Worm (Caenorhabditis elegans): ENCODE data around the gene C37E2.2.

The C37E2.2 gene

ce11 chrX:14146740-14147140 is 29.1 kb upstream of the C37E2.2 start (continued):
- TF ChIP-seq nhr-76 (tag; optimal IDR thresholded peaks at IDR 0.05) (no peak), efl-3 (GFP tag; optimal IDR thresholded peaks at IDR 0.05) (no peak), nhr-11 (tag; optimal IDR thresholded peaks at IDR 0.05) (peak; percentile 51), mdl-1 (tag; optimal IDR thresholded peaks at IDR 0.05) (peak in 1 of 2 experiments; percentile 84), sox-4 (tag; optimal IDR thresholded peaks at IDR 0.05) (no peak), fos-1 (tag; optimal IDR thresholded peaks at IDR 0.05) (peak; percentile 80), nhr-12 (tag; optimal IDR thresholded peaks at IDR 0.05) (no peak), unc-98 (GFP tag; IDR thresholded peaks at IDR 0.05) (no peak), fkh-8 (tag; optimal IDR thresholded peaks at IDR 0.05) (peak; percentile 84), ceh-90 (tag; optimal IDR thresholded peaks at IDR 0.05) (peak; percentile 32), ceh-88 (GFP tag; IDR thresholded peaks at IDR 0.05) (peak; percentile 39; the same call in 1 of the 2 replicates), elt-2 (tag; optimal IDR thresholded peaks at IDR 0.05) (peak; percentile 43), ceh-82 (tag; optimal IDR thresholded peaks at IDR 0.05) (peak in 2 of 3 experiments; percentile 42 to 76), nhr-85 (tag) (peak; percentile 94), mef-2 (tag; optimal IDR thresholded peaks at IDR 0.05) (peak; percentile 32), ces-1 (GFP tag; optimal IDR thresholded peaks at IDR 0.05) (no peak), nhr-47 (tag; optimal IDR thresholded peaks at IDR 0.05) (peak; percentile 77), lin-35 (GFP tag; optimal IDR thresholded peaks at IDR 0.05) (peak; percentile 63 to 81), Y116A8C.19 (tag; optimal IDR thresholded peaks at IDR 0.05; ENCODE audit: borderline replicate concordance) (no peak), xbp-1 (tag; optimal IDR thresholded peaks at IDR 0.05) (peak; percentile 61), pqm-1 (tag; optimal IDR thresholded peaks at IDR 0.05) (no peak), ceh-8 (GFP tag; optimal IDR thresholded peaks at IDR 0.05) (no peak), unc-86 (tag; optimal IDR thresholded peaks at IDR 0.05) (peak; percentile 75), hpl-2 (GFP tag; optimal IDR thresholded peaks at IDR 0.05) (peak; percentile 43), snu-23 (GFP tag; optimal IDR thresholded peaks at IDR 0.05) (peak; percentile 92), efl-1 (optimal IDR thresholded peaks at IDR 0.05) (peak; percentile 54 to 59), efl-1 (GFP tag; optimal IDR thresholded peaks at IDR 0.05 in 1 of 2) (peak; percentile 15 to 62), egl-13 (tag; optimal IDR thresholded peaks at IDR 0.05) (no peak), isw-1 (GFP tag; IDR thresholded peaks at IDR 0.05) (peak; percentile 7; the same call in 1 of the 2 replicates), mep-1 (tag; optimal IDR thresholded peaks at IDR 0.05) (peak; percentile 86), zag-1 (tag; optimal IDR thresholded peaks at IDR 0.05) (no peak), lin-15B (tag; optimal IDR thresholded peaks at IDR 0.05) (no peak)

DNA sequence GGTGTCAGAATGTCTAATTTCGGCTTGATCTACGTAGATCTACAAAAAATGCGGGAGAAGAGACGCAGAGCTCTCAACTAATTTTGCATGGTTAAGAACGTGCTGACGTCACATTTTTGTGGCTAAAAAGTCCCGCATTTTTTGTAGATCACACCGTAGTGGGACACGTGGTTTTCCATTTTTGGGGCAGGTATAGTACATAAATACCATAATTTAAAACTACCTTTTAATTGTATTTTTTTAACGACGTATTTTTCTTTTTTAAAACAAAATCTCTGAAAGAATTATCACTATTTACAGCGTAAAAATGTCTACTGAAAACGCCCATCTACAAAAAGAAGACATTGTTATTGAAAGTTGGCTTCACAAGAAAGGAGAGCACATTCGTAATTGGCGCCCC is 28.4 kb upstream of the C37E2.2 start, which contains the start of gene akt-2:
Gene akt-2, plus strand, starts transcription at position 301 of the 400 bp plus-strand sequence.
- TF ChIP-seq fkh-8 (tag; optimal IDR thresholded peaks at IDR 0.05), result no peak
- no peak for TF ChIP-seq ceh-8 (GFP tag; optimal IDR thresholded peaks at IDR 0.05)
- no peak for TF ChIP-seq nhr-71 (tag; optimal IDR thresholded peaks at IDR 0.05)
- TF ChIP-seq xbp-1 (tag; optimal IDR thresholded peaks at IDR 0.05), result no peak
- TF ChIP-seq nhr-85 (tag), result no peak
- TF ChIP-seq dsc-1 (tag; optimal IDR thresholded peaks at IDR 0.05), result no peak
- no peak for TF ChIP-seq Y116A8C.19 (tag; optimal IDR thresholded peaks at IDR 0.05; ENCODE audit: borderline replicate concordance)
- no peak for TF ChIP-seq lin-15B (tag; optimal IDR thresholded peaks at IDR 0.05)
- no peak for TF ChIP-seq hlh-4 (tag; optimal IDR thresholded peaks at IDR 0.05)
- TF ChIP-seq hlh-17 (GFP tag; optimal IDR thresholded peaks at IDR 0.05; ENCODE audit: borderline replicate concordance), result no peak
- no peak for TF ChIP-seq jun-1 (tag; optimal IDR thresholded peaks at IDR 0.05)

- no peak for TF ChIP-seq nhr-47 (tag; optimal IDR thresholded peaks at IDR 0.05)
- no peak for TF ChIP-seq lsy-2 (tag; optimal IDR thresholded peaks at IDR 0.05)
- no peak for TF ChIP-seq alr-1 (tag; optimal IDR thresholded peaks at IDR 0.05; ENCODE audit: borderline replicate concordance)
- TF ChIP-seq nhr-237 (tag; optimal IDR thresholded peaks at IDR 0.05), result no peak
- TF ChIP-seq Y116A8C.19 (tag; optimal IDR thresholded peaks at IDR 0.05; ENCODE audit: borderline replicate concordance), result no peak
- no peak for TF ChIP-seq nhr-12 (tag; optimal IDR thresholded peaks at IDR 0.05)
- no peak for TF ChIP-seq dpl-1 (GFP tag; optimal IDR thresholded peaks at IDR 0.05)
- TF ChIP-seq nhr-71 (tag; optimal IDR thresholded peaks at IDR 0.05), result no peak
- TF ChIP-seq snpc-4 (tag; optimal IDR thresholded peaks at IDR 0.05), result no peak
- TF ChIP-seq hlh-17 (GFP tag; optimal IDR thresholded peaks at IDR 0.05; ENCODE audit: borderline replicate concordance), result no peak
Measured at ce11 chrX:14152644-14153043, 23.2 kb upstream of the C37E2.2 start.

Measured in whole organism, L1 larva.